Fruit fly (Drosophila melanogaster): ENCODE measurements around the gene Lgr1.

Lgr1 gene

dm6 chr3R:17679368-17679997 is 46.1 kb upstream of the Lgr1 start (continued):
- TF ChIP-seq Eip93F (GFP tag; optimal IDR thresholded peaks at IDR 0.05) (peak; percentile 90), CG1621 (tag; optimal IDR thresholded peaks at IDR 0.05) (peak; percentile 53), CG6163 (GFP tag; IDR thresholded peaks at IDR 0.05) (peak; percentile 79), Smox (GFP tag; optimal IDR thresholded peaks at IDR 0.05) (peak; percentile 91), Sox14 (GFP tag; optimal IDR thresholded peaks at IDR 0.05) (peak; percentile 89), CG11902 (GFP tag; optimal IDR thresholded peaks at IDR 0.05) (peak; percentile 55), CG9139 (GFP tag; optimal IDR thresholded peaks at IDR 0.05) (peak; percentile 19), OdsH (GFP tag; optimal IDR thresholded peaks at IDR 0.05) (peak; percentile 91), esn (GFP tag; optimal IDR thresholded peaks at IDR 0.05) (peak; percentile 95), lz (GFP tag; optimal IDR thresholded peaks at IDR 0.05) (peak; percentile 91), Hr38 (GFP tag; optimal IDR thresholded peaks at IDR 0.05) (no peak), net (GFP tag; optimal IDR thresholded peaks at IDR 0.05) (peak; percentile 90), CG11762 (GFP tag; optimal IDR thresholded peaks at IDR 0.05; ENCODE audit: insufficient read depth) (peak; percentile 86), CG6808 (GFP tag; optimal IDR thresholded peaks at IDR 0.05) (peak; percentile 85), CG34406 (GFP tag; optimal IDR thresholded peaks at IDR 0.05) (peak; percentile 88), svp (GFP tag) (peak; percentile 97), Eip75B (GFP tag; optimal IDR thresholded peaks at IDR 0.05) (peak; percentile 86), CG7368 (GFP tag; optimal IDR thresholded peaks at IDR 0.05) (peak; percentile 77), Eip78C (GFP tag) (peak; percentile 97), CG3919 (GFP tag; optimal IDR thresholded peaks at IDR 0.05) (peak; percentile 90), CG31627 (GFP tag; optimal IDR thresholded peaks at IDR 0.05) (peak; percentile 86), dac (GFP tag; optimal IDR thresholded peaks at IDR 0.05) (peak; percentile 45), CG3032 (tag; optimal IDR thresholded peaks at IDR 0.05) (peak; percentile 80), Lpt (GFP tag; optimal IDR thresholded peaks at IDR 0.05) (peak; percentile 88)

- TF ChIP-seq CG3919 (GFP tag; optimal IDR thresholded peaks at IDR 0.05) = no peak
- TF ChIP-seq svp (GFP tag) = peak; percentile 75
- TF ChIP-seq Eip75B (GFP tag; optimal IDR thresholded peaks at IDR 0.05) = no peak
- TF ChIP-seq Blimp-1 (GFP tag; optimal IDR thresholded peaks at IDR 0.05) = peak; percentile 11
- TF ChIP-seq CG6276 (GFP tag; optimal IDR thresholded peaks at IDR 0.05) = no peak
These were observed 45.3 kb upstream of the Lgr1 start for dm6 chr3R:17680268-17680638.

- TF ChIP-seq dac (GFP tag; optimal IDR thresholded peaks at IDR 0.05) = peak; percentile 40
- peak; percentile 90 for TF ChIP-seq Eip78C (GFP tag)
- TF ChIP-seq CG7368 (GFP tag; optimal IDR thresholded peaks at IDR 0.05) = peak; percentile 7
- no peak for TF ChIP-seq CG8319 (GFP tag; optimal IDR thresholded peaks at IDR 0.05)
- TF ChIP-seq vri (GFP tag; optimal IDR thresholded peaks at IDR 0.05) = no peak
- peak; percentile 3 for TF ChIP-seq Ets96B (tag; optimal IDR thresholded peaks at IDR 0.05)
- TF ChIP-seq net (GFP tag; optimal IDR thresholded peaks at IDR 0.05) = peak; percentile 53
- peak; percentile 39 for TF ChIP-seq acj6 (GFP tag; optimal IDR thresholded peaks at IDR 0.05)
- no peak for TF ChIP-seq CG10631 (GFP tag; optimal IDR thresholded peaks at IDR 0.05)
- no peak for TF ChIP-seq CG8632 (GFP tag; optimal IDR thresholded peaks at IDR 0.05)
- TF ChIP-seq Sox15 (GFP tag; optimal IDR thresholded peaks at IDR 0.05) = peak; percentile 31
- TF ChIP-seq Hr4 (GFP tag; optimal IDR thresholded peaks at IDR 0.05) = peak; percentile 64
- TF ChIP-seq fkh (GFP tag; optimal IDR thresholded peaks at IDR 0.05) = no peak
- TF ChIP-seq CG3919 (GFP tag; optimal IDR thresholded peaks at IDR 0.05) = peak; percentile 10
- peak; percentile 43 for TF ChIP-seq Sox102F (GFP tag; optimal IDR thresholded peaks at IDR 0.05)
- peak; percentile 56 for TF ChIP-seq lz (GFP tag; optimal IDR thresholded peaks at IDR 0.05)
- TF ChIP-seq Blimp-1 (GFP tag; optimal IDR thresholded peaks at IDR 0.05) = no peak
- TF ChIP-seq CG11902 (GFP tag; optimal IDR thresholded peaks at IDR 0.05) = no peak
- TF ChIP-seq CG6854 (GFP tag; optimal IDR thresholded peaks at IDR 0.05) = no peak
- TF ChIP-seq ss (GFP tag; optimal IDR thresholded peaks at IDR 0.05) = no peak
- TF ChIP-seq Gug (GFP tag; IDR thresholded peaks at IDR 0.05) = no peak
- TF ChIP-seq CG10669 (GFP tag; optimal IDR thresholded peaks at IDR 0.05) = no peak
- TF ChIP-seq svp (GFP tag) = peak; percentile 80
- 0 out of 3 replicates have a peak, but pooled peaks have one; percentile 9 for TF ChIP-seq CG6163 (GFP tag; IDR thresholded peaks at IDR 0.05)
- TF ChIP-seq topi (GFP tag; optimal IDR thresholded peaks at IDR 0.05) = peak; percentile 45
- TF ChIP-seq salr (GFP tag; optimal IDR thresholded peaks at IDR 0.05) = peak in 1 of 2 experiments; percentile 60
- TF ChIP-seq CG34406 (GFP tag; optimal IDR thresholded peaks at IDR 0.05) = peak; percentile 51
- peak; percentile 53 for TF ChIP-seq OdsH (GFP tag; optimal IDR thresholded peaks at IDR 0.05)
- TF ChIP-seq spab (GFP tag; optimal IDR thresholded peaks at IDR 0.05) = no peak
- TF ChIP-seq cyc (GFP tag; optimal IDR thresholded peaks at IDR 0.05) = no peak
- TF ChIP-seq esn (GFP tag; optimal IDR thresholded peaks at IDR 0.05) = peak; percentile 71
- peak; percentile 38 for TF ChIP-seq Ets21C (GFP tag; optimal IDR thresholded peaks at IDR 0.05)
These were observed 44.8 kb upstream of the Lgr1 start for dm6 chr3R:17680639-17681302.
